Worm (Caenorhabditis elegans) whole organism, late embryonic: ENCODE measurements around the gene nspc-18.

Source experiments
- C38D4.7 ChIP-seq: fragments of 200-800 bp; sonication (Bioruptor generic); optimal IDR thresholded peaks from 2 replicates; lab custom pipeline; 2018; ENCODE audit warnings: mild to moderate bottlenecking, missing genetic modification characterization, moderate library complexity, missing compliant biosample characterization
- K02D7.2 ChIP-seq: sonication (generic microtip); optimal IDR thresholded peaks from 2 replicates; lab custom pipeline; 2017; ENCODE audit warnings: mild to moderate bottlenecking, missing genetic modification characterization, missing compliant biosample characterization
- T23F11.4 ChIP-seq: fragments of 200-800 bp; sonication (Bioruptor generic); optimal IDR thresholded peaks from 2 replicates; lab custom pipeline; 2018; ENCODE audit warnings: mild to moderate bottlenecking, missing genetic modification characterization, missing compliant biosample characterization
- Y22D7AL.16 ChIP-seq: sonication (generic microtip); optimal IDR thresholded peaks from 2 replicates; lab custom pipeline; 2016; ENCODE audit warnings: missing genetic modification characterization, missing compliant biosample characterization
- ahr-1 ChIP-seq: sonication (generic microtip); optimal IDR thresholded peaks from 2 replicates; lab custom pipeline; 2016; ENCODE audit warnings: missing genetic modification characterization, missing compliant biosample characterization
- ama-1 ChIP-seq: fragments of 150-350 bp; optimal IDR thresholded peaks from 2 replicates; lab custom pipeline; 2014
- ceh-18 ChIP-seq: sonication (generic microtip); optimal IDR thresholded peaks from 2 replicates; lab custom pipeline; 2016; ENCODE audit warnings: missing genetic modification characterization, missing compliant biosample characterization
- ceh-2 ChIP-seq: sonication (generic microtip); optimal IDR thresholded peaks from 2 replicates; lab custom pipeline; 2016; ENCODE audit warnings: missing genotype, missing genetic modification characterization, missing compliant biosample characterization
- ceh-34 ChIP-seq: sonication (generic microtip); optimal IDR thresholded peaks from 2 replicates; lab custom pipeline; 2016; ENCODE audit warnings: mild to moderate bottlenecking, missing genetic modification characterization, missing compliant biosample characterization
- ceh-45 ChIP-seq: fragments of 200-800 bp; sonication (Bioruptor generic); IDR thresholded peaks from 2 replicates; pipeline ENCODE4 v1.3.6; 2022; ENCODE audit warnings: missing genetic modification reagents, missing genetic modification characterization, missing compliant biosample characterization
- ceh-48 ChIP-seq: sonication (generic microtip); optimal IDR thresholded peaks from 2 replicates; lab custom pipeline; 2016; ENCODE audit warnings: missing genetic modification characterization, inconsistent platforms, missing compliant biosample characterization
- ceh-9 ChIP-seq: sonication (generic microtip); optimal IDR thresholded peaks from 2 replicates; lab custom pipeline; 2016; ENCODE audit warnings: mild to moderate bottlenecking, missing genetic modification characterization, inconsistent platforms, missing compliant biosample characterization
- dmd-4 ChIP-seq: sonication (generic microtip); optimal IDR thresholded peaks from 2 replicates; lab custom pipeline; 2016; ENCODE audit warnings: borderline replicate concordance, missing genetic modification characterization, missing compliant biosample characterization
- elt-2 ChIP-seq: sonication (generic microtip); optimal IDR thresholded peaks from 2 replicates; lab custom pipeline; 2016; ENCODE audit warnings: missing genetic modification reagents, missing genetic modification characterization, missing compliant biosample characterization
- eyg-1 ChIP-seq: sonication (generic microtip); optimal IDR thresholded peaks from 2 replicates; lab custom pipeline; 2016; ENCODE audit warnings: missing genotype, missing genetic modification characterization, missing compliant biosample characterization
- fkh-10 ChIP-seq: fragments of 150-350 bp; optimal IDR thresholded peaks from 2 replicates; lab custom pipeline; 2014; ENCODE audit warnings: missing biosample characterization, missing genetic modification reagents, missing genetic modification characterization
- hlh-30 ChIP-seq: sonication (generic microtip); optimal IDR thresholded peaks from 2 replicates; lab custom pipeline; 2017; ENCODE audit warnings: antibody characterized with exemption, missing genetic modification characterization, missing compliant biosample characterization; ENCODE audit not compliant: insufficient read depth
- hlh-6 ChIP-seq: sonication (generic microtip); optimal IDR thresholded peaks from 2 replicates; lab custom pipeline; 2016; ENCODE audit warnings: missing genotype, missing genetic modification characterization, missing compliant biosample characterization
- lim-6 ChIP-seq: sonication (generic microtip); optimal IDR thresholded peaks from 2 replicates; lab custom pipeline; 2016; ENCODE audit warnings: missing genetic modification characterization, missing compliant biosample characterization
- lin-11 ChIP-seq: fragments of 200-800 bp; sonication (Bioruptor generic); optimal IDR thresholded peaks from 2 replicates; lab custom pipeline; 2018; ENCODE audit warnings: mild to moderate bottlenecking, missing genetic modification characterization, missing compliant biosample characterization
- nhr-11 ChIP-seq: fragments of 150-350 bp; optimal IDR thresholded peaks from 2 replicates; lab custom pipeline; 2014; ENCODE audit warnings: missing biosample characterization, missing genetic modification characterization
- npax-4 ChIP-seq: sonication (generic microtip); optimal IDR thresholded peaks from 2 replicates; lab custom pipeline; 2016; ENCODE audit warnings: missing genetic modification characterization, missing compliant biosample characterization
- pag-3 ChIP-seq: sonication (generic microtip); optimal IDR thresholded peaks from 2 replicates; lab custom pipeline; 2016; ENCODE audit warnings: missing compliant biosample characterization, missing genetic modification characterization, borderline replicate concordance
- pat-9 ChIP-seq: fragments of 200-800 bp; sonication (Bioruptor generic); optimal IDR thresholded peaks from 2 replicates; lab custom pipeline; 2018; ENCODE audit warnings: mild to moderate bottlenecking, missing genetic modification characterization, moderate library complexity, missing compliant biosample characterization
- pqm-1 ChIP-seq: sonication (generic microtip); optimal IDR thresholded peaks from 2 replicates; lab custom pipeline; 2016; ENCODE audit warnings: missing genetic modification characterization, missing compliant biosample characterization
- rnt-1 ChIP-seq: sonication (generic microtip); optimal IDR thresholded peaks from 2 replicates; lab custom pipeline; 2016; ENCODE audit warnings: missing genetic modification characterization, missing compliant biosample characterization
- sdc-2 ChIP-seq: sonication (generic microtip); optimal IDR thresholded peaks from 2 replicates; lab custom pipeline; 2016; ENCODE audit warnings: missing genotype, missing genetic modification characterization, missing compliant biosample characterization
- syd-9 ChIP-seq: sonication (generic microtip); optimal IDR thresholded peaks from 2 replicates; lab custom pipeline; 2016; ENCODE audit warnings: mild to moderate bottlenecking, missing genetic modification characterization, moderate library complexity, missing compliant biosample characterization
- tbx-7 ChIP-seq: sonication (generic microtip); optimal IDR thresholded peaks from 2 replicates; lab custom pipeline; 2016; ENCODE audit warnings: missing genotype, missing genetic modification characterization, missing compliant biosample characterization
- ttx-3 ChIP-seq: sonication (generic microtip); optimal IDR thresholded peaks from 2 replicates; lab custom pipeline; 2016; ENCODE audit warnings: missing genetic modification reagents, missing genetic modification characterization, missing compliant biosample characterization
- unc-42 ChIP-seq: sonication (generic microtip); optimal IDR thresholded peaks from 2 replicates; lab custom pipeline; 2016; ENCODE audit warnings: missing genotype, missing genetic modification characterization, missing compliant biosample characterization
- unc-55 ChIP-seq: sonication (generic microtip); optimal IDR thresholded peaks from 2 replicates; lab custom pipeline; 2017; ENCODE audit warnings: missing biosample characterization, missing genetic modification reagents, missing genetic modification characterization
- zip-5 ChIP-seq: sonication (generic microtip); optimal IDR thresholded peaks from 2 replicates; lab custom pipeline; 2016; ENCODE audit warnings: missing genetic modification characterization, missing compliant biosample characterization
- ztf-16 ChIP-seq: sonication (generic microtip); optimal IDR thresholded peaks from 2 replicates; lab custom pipeline; 2017; ENCODE audit warnings: missing genetic modification characterization, missing compliant biosample characterization

Gene nspc-18

DNA sequence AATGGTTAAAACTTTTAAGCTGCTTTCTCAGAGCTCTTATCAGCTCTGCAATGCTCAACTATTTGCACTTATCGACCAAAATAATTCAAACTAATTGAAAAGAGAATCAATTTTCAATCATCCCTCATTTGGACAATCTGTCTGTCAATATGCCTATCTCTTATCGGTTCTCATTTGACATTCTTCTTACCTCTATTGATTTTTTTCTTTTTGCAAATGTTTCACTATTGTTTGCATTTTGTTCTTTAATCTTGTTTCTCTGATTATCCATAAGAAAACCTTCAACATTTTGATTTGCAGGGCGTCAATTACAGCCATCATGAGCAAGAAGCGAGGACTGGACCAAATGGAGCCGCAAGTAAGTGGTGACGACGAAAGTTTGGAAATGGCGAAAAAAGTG, 10.9 kb downstream of the nspc-18 start, which contains the start of gene D1025.10:
Gene D1025.10, plus strand, starts transcription at position 301 of the 400 bp plus-strand sequence.
- TF ChIP-seq zip-5 (tag; lab: Kevin White, UChicago) (no peak), hlh-6 (tag; lab: Kevin White, UChicago) (no peak), ztf-16 (no peak), eyg-1 (tag; lab: Kevin White, UChicago) (no peak), dmd-4 (tag; lab: Kevin White, UChicago) (no peak), ceh-34 (tag; lab: Kevin White, UChicago) (no peak), ahr-1 (tag; lab: Kevin White, UChicago) (no peak), Y22D7AL.16 (tag; lab: Kevin White, UChicago) (no peak), C38D4.7 (GFP tag; lab: Kevin White, UChicago) (no peak), unc-42 (tag; lab: Kevin White, UChicago) (no peak), K02D7.2 (tag; lab: Kevin White, UChicago) (no peak), lim-6 (tag; lab: Kevin White, UChicago) (no peak), hlh-30 (tag; lab: Kevin White, UChicago) (no peak), syd-9 (no peak), ceh-9 (tag; lab: Kevin White, UChicago) (no peak), fkh-10 (no peak), pag-3 (no peak), ceh-2 (no peak), npax-4 (tag; lab: Kevin White, UChicago) (no peak)

ce11 chrX:14515028-14515427, 12.4 kb downstream of the nspc-18 start, which contains the start of gene gcsh-1:
Gene gcsh-1 (minus strand): TSS chrX:14515073.
- TF ChIP-seq elt-2 (tag; lab: Kevin White, UChicago) (peak; percentile 53), pat-9 (tag; lab: Kevin White, UChicago) (no peak)

DNA sequence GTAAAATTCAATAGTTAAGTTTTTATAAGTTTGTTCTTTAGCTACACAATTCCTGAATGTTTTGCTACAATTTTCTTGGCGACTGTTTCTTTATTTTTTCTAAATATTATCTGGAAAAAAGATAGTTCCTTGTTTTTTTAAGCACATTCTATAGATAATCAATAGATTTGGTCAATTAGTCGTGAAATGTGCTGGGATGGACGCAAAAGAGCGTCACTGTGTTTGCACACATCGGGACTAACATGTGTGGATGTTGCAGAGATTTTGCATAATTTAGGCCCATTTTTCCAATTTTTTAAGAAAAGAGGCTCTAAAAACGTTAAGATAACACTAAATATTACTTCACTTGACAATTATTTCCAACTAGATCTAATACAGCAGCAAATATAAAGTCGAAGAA, 14.0 kb downstream of the nspc-18 start:
- peak; percentile 95 for TF ChIP-seq ceh-48 (tag; lab: Kevin White, UChicago)
- no peak for TF ChIP-seq nhr-11 (tag; lab: Kevin White, UChicago)
- TF ChIP-seq ttx-3 (tag; lab: Kevin White, UChicago) = peak; percentile 32
- TF ChIP-seq unc-42 (tag; lab: Kevin White, UChicago) = peak; percentile 77
- peak; percentile 24 for TF ChIP-seq sdc-2 (tag; lab: Kevin White, UChicago)
- no peak for TF ChIP-seq ceh-9 (tag; lab: Kevin White, UChicago)
- TF ChIP-seq ahr-1 (tag; lab: Kevin White, UChicago) = no peak
- no peak for TF ChIP-seq zip-5 (tag; lab: Kevin White, UChicago)
- TF ChIP-seq, all 69 proteins: peak for 4

- TF ChIP-seq ceh-34 (tag; lab: Kevin White, UChicago) (no peak), ama-1 (lab: Kevin White, UChicago) (no peak), unc-42 (tag; lab: Kevin White, UChicago) (no peak), nhr-11 (tag; lab: Kevin White, UChicago) (no peak), T23F11.4 (GFP tag; lab: Kevin White, UChicago) (no peak), lin-11 (tag; lab: Kevin White, UChicago) (no peak), tbx-7 (no peak), hlh-30 (tag; lab: Kevin White, UChicago) (no peak)
These were observed 14.6 kb downstream of the nspc-18 start, which contains the start of gene fbxa-141 for ce11 chrX:14512817-14513216. Gene fbxa-141 (minus strand): TSS chrX:14512917.

DNA sequence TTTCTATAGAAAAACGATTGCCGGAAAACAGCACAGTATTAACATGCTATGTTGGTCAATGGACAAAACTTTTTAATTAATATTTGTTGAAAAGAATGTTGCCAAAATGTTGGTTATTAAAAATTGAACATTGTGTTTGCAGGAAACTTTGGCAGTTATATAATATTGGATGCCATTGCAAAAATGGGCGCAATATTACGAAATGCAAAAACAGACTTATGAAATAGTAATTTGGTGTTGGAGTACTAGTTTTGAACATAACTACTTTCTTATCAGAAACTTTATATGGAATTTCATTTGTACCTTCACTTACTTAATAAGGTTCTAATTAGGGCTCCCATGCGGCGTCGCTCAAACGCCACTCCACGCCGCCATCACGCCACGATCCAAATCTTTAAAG, 17.1 kb downstream of the nspc-18 start:
- TF ChIP-seq pqm-1 (tag; lab: Kevin White, UChicago) = no peak
- TF ChIP-seq, all 69 proteins: peak for 0

ce11 chrX:14508823-14509259, 18.6 kb downstream of the nspc-18 start:
- peak; percentile 36 for TF ChIP-seq rnt-1 (tag; lab: Kevin White, UChicago)
- TF ChIP-seq elt-2 (tag; lab: Kevin White, UChicago) = no peak
- TF ChIP-seq unc-55 (GFP tag; lab: Kevin White, UChicago) = peak; percentile 38
- peak; percentile 61 for TF ChIP-seq ceh-18
- TF ChIP-seq ceh-45 (GFP tag; lab: Robert Waterston, UW) = no peak
- no peak for TF ChIP-seq tbx-7
